Fruit fly (Drosophila melanogaster) whole organism, embryonic: ENCODE data around the gene CG10211.

Experiments
- Atf6 ChIP-seq: fragments of 200-800 bp; sonication (Bioruptor generic); IDR thresholded peaks from 2 replicates; pipeline ENCODE4 v1.3.6; 2022; ENCODE audit warnings: missing biosample characterization, missing genetic modification characterization
- CG4328 ChIP-seq: fragments of 200-800 bp; sonication (Bioruptor generic); optimal IDR thresholded peaks from 3 replicates; lab custom pipeline; 2017; ENCODE audit warnings: missing biosample characterization, missing genetic modification reagents, missing genetic modification characterization
- CG7963 ChIP-seq: fragments of 200-800 bp; sonication (Bioruptor generic); IDR thresholded peaks from 3 replicates; pipeline ENCODE4 v1.3.6; 2022; ENCODE audit warnings: missing biosample characterization, missing genetic modification characterization; ENCODE audit not compliant: partially characterized antibody
- CG9797 ChIP-seq: fragments of 200-800 bp; sonication (Bioruptor generic); optimal IDR thresholded peaks from 3 replicates; lab custom pipeline; 2018; ENCODE audit warnings: missing biosample characterization, mild to moderate bottlenecking, missing genetic modification characterization
- nau ChIP-seq: fragments of 200-800 bp; sonication (Bioruptor generic); optimal IDR thresholded peaks from 3 replicates; lab custom pipeline; 2017; ENCODE audit warnings: missing biosample characterization, mild to moderate bottlenecking, missing genetic modification characterization, missing genetic modification reagents

DNA sequence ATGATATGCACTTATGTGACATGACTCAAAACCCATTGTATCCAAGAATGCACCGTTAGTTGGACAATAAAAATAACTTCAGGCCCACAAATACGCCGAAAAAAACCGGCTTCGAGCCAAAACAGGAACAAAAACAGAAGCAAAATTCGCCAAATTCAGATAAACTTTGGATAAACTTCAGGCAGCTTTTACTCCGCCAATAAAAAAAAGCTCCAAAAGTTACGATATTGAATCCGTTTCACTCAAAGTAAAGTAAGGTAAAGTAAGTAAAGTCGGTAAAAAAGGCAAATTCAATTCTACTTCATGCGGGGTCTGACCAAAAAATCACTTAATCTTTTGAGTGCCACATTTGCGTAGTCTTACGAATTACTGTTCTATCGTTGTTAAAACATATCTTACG is 46.7 kb downstream of the CG10211 start:
- TF ChIP-seq Atf6 (GFP tag; lab: Robert Waterston, UW) (no peak), CG4328 (GFP tag; lab: Kevin White, UChicago) (no peak), CG7963 (GFP tag; lab: Robert Waterston, UW) (no peak), nau (GFP tag; lab: Kevin White, UChicago) (no peak), CG9797 (GFP tag; lab: Kevin White, UChicago) (no peak)
